Worm (Caenorhabditis elegans) whole organism, L1 larva: Measurements from ENCODE around the gene algn-8.
A peak's percentile ranks its signal among the peaks of the same experiment; 100 is the strongest.

ENCODE experiments used
- C04F5.9 ChIP-seq: sonication (generic microtip); optimal IDR thresholded peaks from 2 replicates; lab custom pipeline; 2016; ENCODE audit warnings: missing genetic modification characterization, missing compliant biosample characterization
- C16A3.4 ChIP-seq: fragments of 150-350 bp; optimal IDR thresholded peaks from 2 replicates; lab custom pipeline; 2014; ENCODE audit warnings: missing biosample characterization, missing genetic modification characterization
- Y116A8C.19 ChIP-seq: sonication (generic microtip); optimal IDR thresholded peaks from 2 replicates; lab custom pipeline; 2016; ENCODE audit warnings: missing compliant biosample characterization, missing genetic modification characterization, borderline replicate concordance
- aly-2 ChIP-seq: fragments of 150-350 bp; optimal IDR thresholded peaks from 2 replicates; lab custom pipeline; 2014; ENCODE audit warnings: missing biosample characterization, missing genetic modification characterization
- ama-1 ChIP-seq: fragments of 150-350 bp; optimal IDR thresholded peaks from 2 replicates; lab custom pipeline; 2014
- dpl-1 ChIP-seq, 3 experiments: fragments of 150-350 bp in 2 of 3; sonication (generic microtip) in 1 of 3; optimal IDR thresholded peaks; 2 replicates each; lab custom pipeline; 2014 to 2017; ENCODE audit warnings: missing biosample characterization in 3 of 3, missing genetic modification characterization in 3 of 3, missing genetic modification reagents in 3 of 3
- efl-1 ChIP-seq, 4 experiments: fragments of 150-350 bp; optimal IDR thresholded peaks in 3 of 4; peaks in 1 of 4; 1 replicate in 1 of 4; 2 replicates in 3 of 4; lab custom pipeline; 2014; ENCODE audit warnings: missing biosample characterization in 2 of 4, missing genetic modification characterization in 2 of 4, missing genetic modification reagents in 2 of 4
- egl-13 ChIP-seq: sonication (generic microtip); optimal IDR thresholded peaks from 2 replicates; lab custom pipeline; 2016; ENCODE audit warnings: missing genotype, missing genetic modification reagents, missing genetic modification characterization, missing compliant biosample characterization
- egl-27 ChIP-seq, 2 experiments: fragments of 150-350 bp in 1 of 2; sonication (generic microtip); optimal IDR thresholded peaks; 3 replicates each; lab custom pipeline; 2017 to 2018; ENCODE audit warnings: missing biosample characterization in 2 of 2, missing genetic modification characterization in 2 of 2, missing genetic modification reagents in 2 of 2
- ets-5 ChIP-seq: fragments of 200-800 bp; sonication (Bioruptor generic); IDR thresholded peaks from 2 replicates; pipeline ENCODE4 v1.3.6; 2022; ENCODE audit warnings: missing genetic modification characterization, missing compliant biosample characterization
- fkh-8 ChIP-seq: sonication (generic microtip); optimal IDR thresholded peaks from 2 replicates; lab custom pipeline; 2016; ENCODE audit warnings: mild to moderate bottlenecking, missing genetic modification characterization, missing compliant biosample characterization
- fos-1 ChIP-seq: fragments of 150-350 bp; optimal IDR thresholded peaks from 2 replicates; lab custom pipeline; 2014; ENCODE audit warnings: missing biosample characterization, missing genetic modification characterization
- hlh-17 ChIP-seq: fragments of 200-800 bp; sonication (Bioruptor generic); optimal IDR thresholded peaks from 2 replicates; lab custom pipeline; 2018; ENCODE audit warnings: missing genetic modification characterization, mild to moderate bottlenecking, missing compliant biosample characterization, moderate library complexity, borderline replicate concordance
- irx-1 ChIP-seq: sonication (generic microtip); optimal IDR thresholded peaks from 2 replicates; lab custom pipeline; 2016; ENCODE audit warnings: missing genetic modification characterization, missing compliant biosample characterization
- lin-14 ChIP-seq: fragments of 200-800 bp; sonication (Bioruptor generic); optimal IDR thresholded peaks from 2 replicates; lab custom pipeline; 2018; ENCODE audit warnings: mild to moderate bottlenecking, missing genetic modification characterization, moderate library complexity, missing compliant biosample characterization
- lin-35 ChIP-seq, 2 experiments: fragments of 150-350 bp; optimal IDR thresholded peaks; 2 replicates each; lab custom pipeline; 2014; ENCODE audit warnings: missing biosample characterization in 2 of 2, missing genetic modification characterization in 2 of 2, missing genetic modification reagents in 2 of 2
- lin-39 ChIP-seq: fragments of 150-350 bp; optimal IDR thresholded peaks from 2 replicates; lab custom pipeline; 2014; ENCODE audit warnings: missing biosample characterization, missing genetic modification reagents, missing genetic modification characterization
- mdl-1 ChIP-seq, 2 experiments: fragments of 150-350 bp; optimal IDR thresholded peaks; 2 replicates each; lab custom pipeline; 2014 to 2017; ENCODE audit warnings: missing biosample characterization in 2 of 2, missing genetic modification characterization in 2 of 2, inconsistent platforms in 1 of 2
- mef-2 ChIP-seq: fragments of 150-350 bp; optimal IDR thresholded peaks from 2 replicates; lab custom pipeline; 2014; ENCODE audit warnings: missing biosample characterization, missing genetic modification characterization
- mep-1 ChIP-seq: fragments of 150-350 bp; optimal IDR thresholded peaks from 2 replicates; lab custom pipeline; 2014; ENCODE audit warnings: missing biosample characterization, missing genetic modification characterization
- nhr-11 ChIP-seq: fragments of 150-350 bp; optimal IDR thresholded peaks from 2 replicates; lab custom pipeline; 2014; ENCODE audit warnings: missing biosample characterization, missing genetic modification characterization
- nhr-12 ChIP-seq: sonication (generic microtip); optimal IDR thresholded peaks from 2 replicates; lab custom pipeline; 2017; ENCODE audit warnings: missing biosample characterization, missing genetic modification characterization
- nhr-237 ChIP-seq: fragments of 150-350 bp; optimal IDR thresholded peaks from 2 replicates; lab custom pipeline; 2014; ENCODE audit warnings: missing biosample characterization, missing genetic modification characterization
- nhr-47 ChIP-seq: sonication (generic microtip); optimal IDR thresholded peaks from 2 replicates; lab custom pipeline; 2016; ENCODE audit warnings: mild to moderate bottlenecking, missing genetic modification characterization, moderate library complexity, missing compliant biosample characterization
- nhr-71 ChIP-seq: sonication (generic microtip); optimal IDR thresholded peaks from 2 replicates; lab custom pipeline; 2016; ENCODE audit warnings: mild to moderate bottlenecking, missing genetic modification characterization, moderate library complexity, missing compliant biosample characterization
- nhr-77 ChIP-seq: fragments of 150-350 bp; optimal IDR thresholded peaks from 2 replicates; lab custom pipeline; 2014; ENCODE audit warnings: missing biosample characterization, missing genetic modification characterization
- pag-3 ChIP-seq: sonication (generic microtip); optimal IDR thresholded peaks from 2 replicates; lab custom pipeline; 2017; ENCODE audit warnings: missing genetic modification characterization, mild to moderate bottlenecking, missing compliant biosample characterization, antibody characterized with exemption, borderline replicate concordance; ENCODE audit not compliant: insufficient read depth
- pax-3 ChIP-seq: fragments of 200-800 bp; sonication (Bioruptor generic); optimal IDR thresholded peaks from 2 replicates; lab custom pipeline; 2018; ENCODE audit warnings: mild to moderate bottlenecking, missing genetic modification characterization, moderate library complexity, missing compliant biosample characterization
- pqm-1 ChIP-seq: sonication (generic microtip); optimal IDR thresholded peaks from 3 replicates; lab custom pipeline; 2017; ENCODE audit warnings: missing biosample characterization, missing genetic modification characterization
- sox-4 ChIP-seq: sonication (generic microtip); optimal IDR thresholded peaks from 2 replicates; lab custom pipeline; 2016; ENCODE audit warnings: missing genetic modification characterization, missing compliant biosample characterization
- sptf-1 ChIP-seq: fragments of 150-350 bp; optimal IDR thresholded peaks from 2 replicates; lab custom pipeline; 2014; ENCODE audit warnings: missing biosample characterization, missing genetic modification characterization
- tbx-2 ChIP-seq: sonication (generic microtip); optimal IDR thresholded peaks from 2 replicates; lab custom pipeline; 2016; ENCODE audit warnings: missing genetic modification characterization, missing compliant biosample characterization
- unc-130 ChIP-seq: fragments of 150-350 bp; optimal IDR thresholded peaks from 2 replicates; lab custom pipeline; 2017; ENCODE audit warnings: missing biosample characterization, missing genetic modification characterization, inconsistent platforms
- unc-30 ChIP-seq: sonication (generic microtip); optimal IDR thresholded peaks from 2 replicates; lab custom pipeline; 2017; ENCODE audit warnings: missing biosample characterization, missing genetic modification characterization
- zip-4 ChIP-seq: fragments of 200-800 bp; sonication (Bioruptor generic); optimal IDR thresholded peaks from 2 replicates; lab custom pipeline; 2018; ENCODE audit warnings: mild to moderate bottlenecking, missing genetic modification characterization, moderate library complexity, missing compliant biosample characterization
- ztf-4 ChIP-seq: fragments of 150-350 bp; optimal IDR thresholded peaks from 2 replicates; lab custom pipeline; 2014; ENCODE audit warnings: missing biosample characterization, missing genetic modification characterization

Gene algn-8

ce11 chrII:9914999-9915398, 28.8 kb upstream of the algn-8 start, which contains the start of gene F26C11.3:
TSS of gene F26C11.3 (minus strand) at chrII:9915099.
- TF ChIP-seq pax-3 (tag; lab: Kevin White, UChicago) (no peak), ztf-4 (tag; lab: Kevin White, UChicago) (no peak), zip-4 (GFP tag; lab: Kevin White, UChicago) (no peak), egl-27 (tag; optimal IDR thresholded peaks at IDR 0.05; lab: Kevin White, UChicago) (no peak), egl-13 (tag; lab: Kevin White, UChicago) (no peak), nhr-77 (tag; lab: Kevin White, UChicago) (no peak), ets-5 (GFP tag; lab: Robert Waterston, UW) (no peak), nhr-237 (tag; lab: Kevin White, UChicago) (no peak), mef-2 (no peak), C04F5.9 (tag; lab: Kevin White, UChicago) (no peak), fos-1 (tag; lab: Kevin White, UChicago) (no peak), ama-1 (no peak), lin-39 (tag; lab: Kevin White, UChicago) (no peak), unc-130 (tag; lab: Kevin White, UChicago) (no peak), mep-1 (tag; lab: Kevin White, UChicago) (no peak), unc-30 (tag; lab: Kevin White, UChicago) (no peak), Y116A8C.19 (tag; lab: Kevin White, UChicago) (no peak), hlh-17 (GFP tag; lab: Kevin White, UChicago) (no peak), efl-1 (optimal IDR thresholded peaks at IDR 0.05; lab: Kevin White, UChicago) (no peak), efl-1 (GFP tag; optimal IDR thresholded peaks at IDR 0.05 in 1 of 2; lab: Kevin White, UChicago) (no peak)

ce11 chrII:9904459-9904858, 18.2 kb upstream of the algn-8 start:
- TF ChIP-seq efl-1 (optimal IDR thresholded peaks at IDR 0.05; lab: Kevin White, UChicago) (no peak), efl-1 (GFP tag; optimal IDR thresholded peaks at IDR 0.05 in 1 of 2; lab: Kevin White, UChicago) (peak in 1 of 2 experiments; percentile 62), nhr-77 (tag; lab: Kevin White, UChicago) (no peak)
- TF ChIP-seq, all 84 proteins: peak for 1

ce11 chrII:9900276-9900675, 14.0 kb upstream of the algn-8 start, which contains the start of gene unc-4:
TSS of gene unc-4 (minus strand) at chrII:9900376.
- TF ChIP-seq zip-4 (GFP tag; lab: Kevin White, UChicago): no peak
- TF ChIP-seq dpl-1 (GFP tag; optimal IDR thresholded peaks at IDR 0.05; lab: Kevin White, UChicago): no peak
- no peak for TF ChIP-seq fos-1 (tag; lab: Kevin White, UChicago)
- TF ChIP-seq nhr-11 (tag; lab: Kevin White, UChicago): no peak
- TF ChIP-seq pqm-1 (tag; lab: Kevin White, UChicago): no peak
- no peak for TF ChIP-seq nhr-47
- no peak for TF ChIP-seq nhr-77 (tag; lab: Kevin White, UChicago)

ce11 chrII:9898744-9899143, 12.5 kb upstream of the algn-8 start:
- no peak for TF ChIP-seq lin-35 (GFP tag; optimal IDR thresholded peaks at IDR 0.05; lab: Kevin White, UChicago)
- no peak for TF ChIP-seq nhr-12
- TF ChIP-seq irx-1 (tag; lab: Kevin White, UChicago): no peak
- TF ChIP-seq efl-1 (optimal IDR thresholded peaks at IDR 0.05; lab: Kevin White, UChicago): no peak
- no peak for TF ChIP-seq efl-1 (GFP tag; optimal IDR thresholded peaks at IDR 0.05 in 1 of 2; lab: Kevin White, UChicago)
- TF ChIP-seq pqm-1 (tag; lab: Kevin White, UChicago): no peak
- no peak for TF ChIP-seq nhr-71 (tag; lab: Kevin White, UChicago)
- no peak for TF ChIP-seq nhr-47
- no peak for TF ChIP-seq sptf-1 (tag; lab: Kevin White, UChicago)
- no peak for TF ChIP-seq lin-39 (tag; lab: Kevin White, UChicago)
- no peak for TF ChIP-seq sox-4 (tag; lab: Kevin White, UChicago)
- no peak for TF ChIP-seq aly-2
- no peak for TF ChIP-seq fkh-8 (tag; lab: Kevin White, UChicago)
- no peak for TF ChIP-seq C16A3.4
- TF ChIP-seq mdl-1 (tag; optimal IDR thresholded peaks at IDR 0.05; lab: Kevin White, UChicago): no peak
- no peak for TF ChIP-seq lin-14
- no peak for TF ChIP-seq pag-3 (tag; lab: Kevin White, UChicago)
- TF ChIP-seq tbx-2 (tag; lab: Kevin White, UChicago): no peak
- TF ChIP-seq, all 84 proteins: peak for 0
